Fruit fly (Drosophila melanogaster): ENCODE measurements around the gene CG7384.

DNA sequence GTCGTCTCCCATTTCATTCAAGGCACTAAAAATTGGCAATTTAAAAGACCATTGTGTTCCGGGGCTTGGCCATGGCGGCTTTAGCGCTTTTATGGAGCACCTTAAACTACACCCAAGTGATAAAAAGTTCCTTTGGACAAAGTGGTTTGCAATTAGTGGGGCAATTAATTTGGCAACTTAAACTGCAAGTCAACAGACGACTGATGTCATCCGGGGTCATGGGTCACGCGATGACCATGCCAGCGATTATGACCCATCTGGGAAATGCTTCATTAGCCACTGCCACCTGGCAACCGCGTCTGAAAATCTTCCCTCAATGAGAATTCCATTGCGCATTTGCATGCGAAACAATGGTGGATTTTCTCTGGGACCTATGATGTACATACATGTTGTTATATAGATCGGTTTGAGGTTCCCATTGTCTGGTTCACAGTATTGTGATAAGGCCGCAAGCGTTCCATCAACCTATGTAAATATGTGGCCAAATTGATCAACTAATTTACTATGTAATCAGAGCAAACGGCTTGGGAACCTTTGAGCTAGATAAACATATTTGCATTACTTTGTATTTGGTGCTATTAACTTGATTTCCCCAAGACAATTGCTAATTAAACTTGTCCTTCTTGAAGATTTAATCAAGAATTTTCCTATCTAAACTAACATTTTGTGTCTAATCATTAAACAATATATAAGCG lies 13.0 kb downstream of the CG7384 start:
- TF ChIP-seq CG10348 (GFP tag; IDR thresholded peaks at IDR 0.05) = no peak
- no peak for TF ChIP-seq EcR (GFP tag; optimal IDR thresholded peaks at IDR 0.05)
